Fruit fly (Drosophila melanogaster) whole organism, prepupa: ENCODE results near the gene Muted.

Experiments
- CG10669 ChIP-seq: fragments of 200-800 bp; sonication (Bioruptor generic); optimal IDR thresholded peaks from 3 replicates; lab custom pipeline; 2018; ENCODE audit warnings: missing biosample characterization, mild to moderate bottlenecking, missing genetic modification characterization, moderate library complexity
- CG11762 ChIP-seq: fragments of 200-800 bp; sonication (Bioruptor generic); optimal IDR thresholded peaks from 3 replicates; lab custom pipeline; 2016; ENCODE audit warnings: missing biosample characterization, missing genetic modification characterization; ENCODE audit not compliant: insufficient read depth
- CG11902 ChIP-seq: fragments of 200-800 bp; sonication (Bioruptor generic); optimal IDR thresholded peaks from 3 replicates; lab custom pipeline; 2016; ENCODE audit warnings: missing biosample characterization, missing genetic modification characterization
- CG31627 ChIP-seq: fragments of 200-800 bp; sonication (Bioruptor generic); optimal IDR thresholded peaks from 3 replicates; lab custom pipeline; 2016; ENCODE audit warnings: missing biosample characterization, missing genetic modification characterization
- CG32006 ChIP-seq: fragments of 200-800 bp; sonication (Bioruptor generic); optimal IDR thresholded peaks from 3 replicates; lab custom pipeline; 2017; ENCODE audit warnings: missing biosample characterization, mild to moderate bottlenecking, missing genetic modification characterization
- CG34406 ChIP-seq: fragments of 200-800 bp; sonication (Bioruptor generic); optimal IDR thresholded peaks from 3 replicates; lab custom pipeline; 2016; ENCODE audit warnings: missing biosample characterization, missing genetic modification characterization
- CG6808 ChIP-seq: fragments of 200-800 bp; sonication (Bioruptor generic); optimal IDR thresholded peaks from 3 replicates; lab custom pipeline; 2017; ENCODE audit warnings: missing biosample characterization, missing genetic modification characterization, mild to moderate bottlenecking, moderate library complexity, missing genetic modification reagents
- CG6854 ChIP-seq: fragments of 200-800 bp; sonication (Bioruptor generic); optimal IDR thresholded peaks from 2 replicates; lab custom pipeline; 2017; ENCODE audit warnings: missing biosample characterization, mild to moderate bottlenecking, missing genetic modification characterization
- Eip75B ChIP-seq: fragments of 200-800 bp; sonication (Bioruptor generic); optimal IDR thresholded peaks from 3 replicates; lab custom pipeline; 2016; ENCODE audit warnings: missing biosample characterization, missing genetic modification characterization
- Eip78C ChIP-seq: fragments of 200-800 bp; sonication (Bioruptor generic); peaks from one replicate; lab custom pipeline; 2016; ENCODE audit warnings: missing biosample characterization, missing genetic modification characterization
- Ets96B ChIP-seq: fragments of 200-800 bp; optimal IDR thresholded peaks from 2 replicates; lab custom pipeline; 2019; ENCODE audit warnings: missing biosample characterization, mild to moderate bottlenecking, missing genetic modification characterization, moderate library complexity
- Smox ChIP-seq: fragments of 200-800 bp; sonication (Bioruptor generic); optimal IDR thresholded peaks from 3 replicates; lab custom pipeline; 2016; ENCODE audit warnings: missing biosample characterization, missing genetic modification characterization
- acj6 ChIP-seq: fragments of 200-800 bp; sonication (Bioruptor generic); optimal IDR thresholded peaks from 3 replicates; lab custom pipeline; 2016; ENCODE audit warnings: missing biosample characterization, missing genetic modification characterization
- dac ChIP-seq: fragments of 200-800 bp; sonication (Bioruptor generic); optimal IDR thresholded peaks from 2 replicates; lab custom pipeline; 2017; ENCODE audit warnings: missing biosample characterization, mild to moderate bottlenecking, missing genetic modification characterization
- eg ChIP-seq: fragments of 200-800 bp; sonication (Bioruptor generic); IDR thresholded peaks from 3 replicates; pipeline ENCODE4 v1.3.6; 2022; ENCODE audit warnings: missing biosample characterization, missing genetic modification characterization
- fkh ChIP-seq: fragments of 200-800 bp; sonication (Bioruptor generic); optimal IDR thresholded peaks from 3 replicates; lab custom pipeline; 2017; ENCODE audit warnings: missing biosample characterization, mild to moderate bottlenecking, missing genetic modification characterization, moderate library complexity
- lz ChIP-seq: fragments of 200-800 bp; sonication (Bioruptor generic); optimal IDR thresholded peaks from 3 replicates; lab custom pipeline; 2016; ENCODE audit warnings: missing biosample characterization, missing genetic modification characterization
- svp ChIP-seq: fragments of 200-800 bp; sonication (Bioruptor generic); peaks from one replicate; lab custom pipeline; 2016; ENCODE audit warnings: missing biosample characterization, missing genetic modification characterization
- vri ChIP-seq: fragments of 200-800 bp; sonication (Bioruptor generic); optimal IDR thresholded peaks from 3 replicates; lab custom pipeline; 2016; ENCODE audit warnings: missing biosample characterization, mild to moderate bottlenecking, missing genetic modification characterization

The Muted gene

dm6 chr3R:22410537-22411360, 48.3 kb downstream of the Muted start, which contains the start of the genes CG13850 and lqfR (continued):
- TF ChIP-seq Smox (GFP tag; lab: Kevin White, UChicago) (peak; percentile 72), lz (peak; percentile 81), eg (GFP tag; lab: Robert Waterston, UW) (peak; percentile 47; the same call in 2 of the 3 replicates), CG11762 (GFP tag; lab: Kevin White, UChicago) (peak; percentile 62), CG6854 (GFP tag; lab: Kevin White, UChicago) (no peak), CG32006 (GFP tag; lab: Kevin White, UChicago) (no peak), Eip75B (GFP tag; lab: Kevin White, UChicago) (peak; percentile 79), dac (GFP tag; lab: Kevin White, UChicago) (no peak), CG10669 (GFP tag; lab: Kevin White, UChicago) (no peak), acj6 (GFP tag; lab: Kevin White, UChicago) (peak; percentile 71)

dm6 chr3R:22411879-22412587, 49.6 kb downstream of the Muted start:
- peak; percentile 27 for TF ChIP-seq Eip78C (GFP tag; lab: Kevin White, UChicago)
- no peak for TF ChIP-seq CG31627 (GFP tag; lab: Kevin White, UChicago)
- peak; percentile 86 for TF ChIP-seq fkh (GFP tag; lab: Kevin White, UChicago)
- no peak for TF ChIP-seq CG11902 (GFP tag; lab: Kevin White, UChicago)
- peak; percentile 73 for TF ChIP-seq svp (GFP tag; lab: Kevin White, UChicago)
- peak; percentile 27 for TF ChIP-seq vri (GFP tag; lab: Kevin White, UChicago)
- no peak for TF ChIP-seq Eip75B (GFP tag; lab: Kevin White, UChicago)
- TF ChIP-seq CG32006 (GFP tag; lab: Kevin White, UChicago), result no peak
- TF ChIP-seq Ets96B, result no peak
- TF ChIP-seq CG6808 (GFP tag; lab: Kevin White, UChicago), result no peak
- TF ChIP-seq CG34406 (GFP tag; lab: Kevin White, UChicago), result no peak
- no peak for TF ChIP-seq dac (GFP tag; lab: Kevin White, UChicago)
